Worm (Caenorhabditis elegans) whole organism, L4 larva: ENCODE results near the gene str-196.

Experiments used
- D1046.2 ChIP-seq: fragments of 200-800 bp; sonication (Bioruptor generic); IDR thresholded peaks from 2 replicates; pipeline ENCODE4 v1.3.6; 2022; ENCODE audit warnings: missing genetic modification characterization, missing compliant biosample characterization
- F49E8.2 ChIP-seq: sonication (generic microtip); optimal IDR thresholded peaks from 2 replicates; lab custom pipeline; 2016; ENCODE audit warnings: missing compliant biosample characterization, mild to moderate bottlenecking, missing genetic modification characterization, borderline replicate concordance
- R02D3.7 ChIP-seq: fragments of 150-350 bp; sonication (generic microtip); optimal IDR thresholded peaks from 3 replicates; lab custom pipeline; 2014; ENCODE audit warnings: missing biosample characterization, missing genetic modification characterization
- T20F7.1 ChIP-seq: fragments of 200-800 bp; sonication (Bioruptor generic); optimal IDR thresholded peaks from 2 replicates; lab custom pipeline; 2018; ENCODE audit warnings: mild to moderate bottlenecking, missing genetic modification characterization, missing compliant biosample characterization
- T26A8.4 ChIP-seq: fragments of 200-800 bp; sonication (Bioruptor generic); IDR thresholded peaks from 2 replicates; pipeline ENCODE4 v1.3.6; 2022; ENCODE audit warnings: missing genetic modification characterization, missing compliant biosample characterization
- Y48G9A.11 ChIP-seq: fragments of 200-800 bp; sonication (Bioruptor generic); IDR thresholded peaks from 2 replicates; pipeline ENCODE4 v1.3.6; 2022; ENCODE audit warnings: missing genetic modification reagents, missing genetic modification characterization, missing compliant biosample characterization
- Y75B8A.6 ChIP-seq: fragments of 200-800 bp; sonication (Bioruptor generic); IDR thresholded peaks from 2 replicates; pipeline ENCODE4 v1.3.6; 2022; ENCODE audit warnings: missing genetic modification reagents, missing genetic modification characterization, missing compliant biosample characterization
- ZK546.5 ChIP-seq, 2 experiments: sonication (generic microtip); optimal IDR thresholded peaks; 2 replicates each; lab custom pipeline; 2017; ENCODE audit warnings: missing biosample characterization in 2 of 2, missing genetic modification characterization in 2 of 2
- aha-1 ChIP-seq: fragments of 150-350 bp; peaks from one replicate; lab custom pipeline; 2014; ENCODE audit warnings: missing biosample characterization, missing genetic modification characterization
- ama-1 ChIP-seq: fragments of 150-350 bp; optimal IDR thresholded peaks from 2 replicates; lab custom pipeline; 2014; ENCODE audit warnings: inconsistent platforms, mixed read lengths
- ceh-20 ChIP-seq: fragments of 200-800 bp; sonication (Bioruptor generic); IDR thresholded peaks from 2 replicates; pipeline ENCODE4 v1.3.6; 2022; ENCODE audit warnings: missing genetic modification reagents, missing genetic modification characterization, missing compliant biosample characterization
- ceh-28 ChIP-seq: fragments of 150-350 bp; optimal IDR thresholded peaks from 2 replicates; lab custom pipeline; 2014; ENCODE audit warnings: missing biosample characterization, missing genetic modification reagents, missing genetic modification characterization
- ceh-62 ChIP-seq: sonication (generic microtip); optimal IDR thresholded peaks from 2 replicates; lab custom pipeline; 2017; ENCODE audit warnings: missing biosample characterization, missing genetic modification characterization
- ceh-82 ChIP-seq: sonication (generic microtip); optimal IDR thresholded peaks from 2 replicates; lab custom pipeline; 2017; ENCODE audit warnings: missing biosample characterization, missing genetic modification characterization
- ces-1 ChIP-seq: fragments of 150-350 bp; sonication (generic microtip); optimal IDR thresholded peaks from 4 replicates; lab custom pipeline; 2014; ENCODE audit warnings: missing biosample characterization, missing genetic modification reagents, missing genetic modification characterization
- daf-19 ChIP-seq: fragments of 200-800 bp; sonication (Bioruptor generic); conservative IDR thresholded peaks from 2 replicates; pipeline ENCODE4 v1.3.6; 2022; ENCODE audit warnings: missing genetic modification characterization, missing compliant biosample characterization
- daf-8 ChIP-seq: fragments of 200-800 bp; sonication (Bioruptor generic); IDR thresholded peaks from 2 replicates; pipeline ENCODE4 v1.3.6; 2022; ENCODE audit warnings: missing genetic modification characterization, missing compliant biosample characterization
- dmd-6 ChIP-seq: fragments of 200-800 bp; sonication (Bioruptor generic); IDR thresholded peaks from 2 replicates; pipeline ENCODE4 v1.3.6; 2022; ENCODE audit warnings: missing genetic modification reagents, missing genetic modification characterization, missing compliant biosample characterization
- duxl-1 ChIP-seq: sonication (generic microtip); optimal IDR thresholded peaks from 2 replicates; lab custom pipeline; 2016; ENCODE audit warnings: mild to moderate bottlenecking, missing genetic modification characterization, moderate library complexity, missing compliant biosample characterization; ENCODE audit not compliant: poor library complexity
- dve-1 ChIP-seq: sonication (generic microtip); optimal IDR thresholded peaks from 2 replicates; lab custom pipeline; 2017; ENCODE audit warnings: antibody characterized with exemption, mild to moderate bottlenecking, missing genetic modification characterization, missing compliant biosample characterization; ENCODE audit not compliant: insufficient read depth
- fkh-10 ChIP-seq: fragments of 150-350 bp; optimal IDR thresholded peaks from 2 replicates; lab custom pipeline; 2014; ENCODE audit warnings: missing biosample characterization, missing genetic modification reagents, missing genetic modification characterization
- fos-1 ChIP-seq: fragments of 150-350 bp; optimal IDR thresholded peaks from 2 replicates; lab custom pipeline; 2014; ENCODE audit warnings: missing biosample characterization, missing genetic modification characterization
- hif-1 ChIP-seq, 2 experiments: sonication (generic microtip); optimal IDR thresholded peaks; 2 replicates each; lab custom pipeline; 2016 to 2017; ENCODE audit warnings: missing compliant biosample characterization in 2 of 2, missing genetic modification characterization in 2 of 2, missing genetic modification reagents in 2 of 2, missing genotype in 2 of 2, mild to moderate bottlenecking in 1 of 2
- hlh-30 ChIP-seq: sonication (generic microtip); optimal IDR thresholded peaks from 2 replicates; lab custom pipeline; 2017; ENCODE audit warnings: antibody characterized with exemption, mild to moderate bottlenecking, missing genetic modification characterization, missing compliant biosample characterization; ENCODE audit not compliant: insufficient read depth
- jun-1 ChIP-seq: fragments of 150-350 bp; optimal IDR thresholded peaks from 2 replicates; lab custom pipeline; 2014; ENCODE audit warnings: missing biosample characterization, missing genetic modification reagents, missing genetic modification characterization
- lim-7 ChIP-seq: fragments of 200-800 bp; sonication (Bioruptor generic); IDR thresholded peaks from 2 replicates; pipeline ENCODE4 v1.3.6; 2022; ENCODE audit warnings: missing genetic modification characterization, missing compliant biosample characterization
- lin-38 ChIP-seq: fragments of 200-800 bp; sonication (Bioruptor generic); IDR thresholded peaks from 2 replicates; pipeline ENCODE4 v1.3.6; 2022; ENCODE audit warnings: missing genetic modification reagents, missing genetic modification characterization, missing compliant biosample characterization
- lsy-2 ChIP-seq, 2 experiments: fragments of 150-350 bp in 1 of 2; sonication (generic microtip) in 1 of 2; optimal IDR thresholded peaks; 2 replicates each; lab custom pipeline; 2014 to 2017; ENCODE audit warnings: missing biosample characterization in 2 of 2, missing genetic modification characterization in 2 of 2
- madf-9 ChIP-seq: fragments of 200-800 bp; sonication (Bioruptor generic); conservative IDR thresholded peaks from 2 replicates; pipeline ENCODE4 v1.3.6; 2022; ENCODE audit warnings: missing genetic modification reagents, missing genetic modification characterization, missing compliant biosample characterization
- mdl-1 ChIP-seq, 2 experiments: fragments of 150-350 bp in 1 of 2; sonication (generic microtip) in 1 of 2; optimal IDR thresholded peaks; 2 replicates each; lab custom pipeline; 2014 to 2017; ENCODE audit warnings: missing biosample characterization in 2 of 2, missing genetic modification characterization in 2 of 2
- mes-2 ChIP-seq: sonication (generic microtip); optimal IDR thresholded peaks from 2 replicates; lab custom pipeline; 2016; ENCODE audit warnings: missing genotype, mild to moderate bottlenecking, missing genetic modification characterization, missing compliant biosample characterization; ENCODE audit not compliant: poor library complexity, severe bottlenecking
- nhr-11 ChIP-seq: fragments of 150-350 bp; optimal IDR thresholded peaks from 2 replicates; lab custom pipeline; 2014; ENCODE audit warnings: missing biosample characterization, missing genetic modification characterization
- nhr-111 ChIP-seq: fragments of 200-800 bp; sonication (Bioruptor generic); optimal IDR thresholded peaks from 2 replicates; lab custom pipeline; 2018; ENCODE audit warnings: mild to moderate bottlenecking, missing genetic modification characterization, missing compliant biosample characterization
- nhr-237 ChIP-seq: sonication (generic microtip); optimal IDR thresholded peaks from 2 replicates; lab custom pipeline; 2017; ENCODE audit warnings: missing biosample characterization, missing genetic modification characterization
- nhr-28 ChIP-seq: fragments of 150-350 bp; optimal IDR thresholded peaks from 2 replicates; lab custom pipeline; 2014; ENCODE audit warnings: missing biosample characterization, missing genetic modification characterization
- nhr-42 ChIP-seq: fragments of 200-800 bp; sonication (Bioruptor generic); IDR thresholded peaks from 2 replicates; pipeline ENCODE4 v1.3.6; 2022; ENCODE audit warnings: missing genetic modification characterization, missing compliant biosample characterization
- nhr-6 ChIP-seq: fragments of 150-350 bp; optimal IDR thresholded peaks from 2 replicates; lab custom pipeline; 2014; ENCODE audit warnings: missing biosample characterization, missing genetic modification characterization
- sdz-12 ChIP-seq: fragments of 200-800 bp; sonication (Bioruptor generic); optimal IDR thresholded peaks from 2 replicates; lab custom pipeline; 2018; ENCODE audit warnings: mild to moderate bottlenecking, missing genetic modification characterization, missing compliant biosample characterization
- set-16 ChIP-seq: fragments of 200-800 bp; sonication (Bioruptor generic); IDR thresholded peaks from 2 replicates; pipeline ENCODE4 v1.3.6; 2022; ENCODE audit warnings: missing genetic modification reagents, missing genetic modification characterization, missing compliant biosample characterization
- skn-1 ChIP-seq: fragments of 150-350 bp; optimal IDR thresholded peaks from 2 replicates; lab custom pipeline; 2014; ENCODE audit warnings: missing biosample characterization, missing genetic modification characterization
- snpc-1.2 ChIP-seq: fragments of 200-800 bp; sonication (Bioruptor generic); IDR thresholded peaks from 2 replicates; pipeline ENCODE4 v1.3.6; 2022; ENCODE audit warnings: missing genetic modification reagents, missing genetic modification characterization, missing compliant biosample characterization
- spr-3 ChIP-seq: fragments of 200-800 bp; sonication (Bioruptor generic); optimal IDR thresholded peaks from 2 replicates; lab custom pipeline; 2018; ENCODE audit warnings: mild to moderate bottlenecking, missing genetic modification characterization, missing compliant biosample characterization
- vab-7 ChIP-seq: fragments of 200-800 bp; sonication (Bioruptor generic); IDR thresholded peaks from 2 replicates; pipeline ENCODE4 v1.3.6; 2022; ENCODE audit warnings: missing genetic modification reagents, missing genetic modification characterization, missing compliant biosample characterization
- zag-1 ChIP-seq: fragments of 150-350 bp; optimal IDR thresholded peaks from 2 replicates; lab custom pipeline; 2014; ENCODE audit warnings: missing biosample characterization, missing genetic modification characterization
- zip-2 ChIP-seq: fragments of 150-350 bp; optimal IDR thresholded peaks from 2 replicates; lab custom pipeline; 2014; ENCODE audit warnings: missing biosample characterization, missing genetic modification characterization
- ztf-11 ChIP-seq: fragments of 150-350 bp; optimal IDR thresholded peaks from 2 replicates; lab custom pipeline; 2014; ENCODE audit warnings: missing biosample characterization, missing genetic modification characterization

The str-196 gene

ce11 chrV:491432-491831 is at the start of gene str-196:
TSS of gene str-196 (plus strand) at chrV:491732.
- TF ChIP-seq F49E8.2 (no peak), duxl-1 (tag; lab: Kevin White, UChicago) (no peak), T26A8.4 (GFP tag; lab: Robert Waterston, UW) (no peak), daf-19 (no peak), ces-1 (GFP tag; lab: Kevin White, UChicago) (no peak), ZK546.5 (tag; optimal IDR thresholded peaks at IDR 0.05; lab: Kevin White, UChicago) (no peak), snpc-1.2 (GFP tag; lab: Robert Waterston, UW) (no peak), ama-1 (lab: Kevin White, UChicago) (no peak), madf-9 (GFP tag; lab: Robert Waterston, UW) (no peak), aha-1 (no peak), nhr-28 (tag; lab: Kevin White, UChicago) (no peak), ceh-82 (tag; lab: Kevin White, UChicago) (no peak), ceh-62 (tag; lab: Kevin White, UChicago) (no peak), ceh-28 (tag; lab: Kevin White, UChicago) (no peak), nhr-6 (tag; lab: Kevin White, UChicago) (no peak), sdz-12 (GFP tag; lab: Kevin White, UChicago) (no peak), lim-7 (GFP tag; lab: Robert Waterston, UW) (no peak)

ce11 chrV:443193-443592 is 48.3 kb upstream of the str-196 start, which contains the start of gene srh-33:
TSS of gene srh-33 (minus strand) at chrV:443293.
- no peak for TF ChIP-seq daf-8 (GFP tag; lab: Robert Waterston, UW)
- no peak for TF ChIP-seq dve-1 (tag; lab: Kevin White, UChicago)
- no peak for TF ChIP-seq ceh-20 (GFP tag; lab: Robert Waterston, UW)
- TF ChIP-seq zip-2 (tag; lab: Kevin White, UChicago): no peak
- no peak for TF ChIP-seq vab-7 (GFP tag; lab: Robert Waterston, UW)
- no peak for TF ChIP-seq spr-3 (GFP tag; lab: Kevin White, UChicago)
- no peak for TF ChIP-seq fos-1 (tag; lab: Kevin White, UChicago)
- TF ChIP-seq hif-1 (tag; optimal IDR thresholded peaks at IDR 0.05; lab: Kevin White, UChicago): no peak
- TF ChIP-seq T20F7.1 (GFP tag; lab: Kevin White, UChicago): no peak
- TF ChIP-seq dmd-6 (GFP tag; lab: Robert Waterston, UW): no peak
- TF ChIP-seq nhr-42: no peak
- TF ChIP-seq D1046.2: no peak
- TF ChIP-seq skn-1 (tag; lab: Kevin White, UChicago): no peak
- no peak for TF ChIP-seq ZK546.5 (tag; optimal IDR thresholded peaks at IDR 0.05; lab: Kevin White, UChicago)
- TF ChIP-seq daf-19: no peak
- TF ChIP-seq mes-2 (tag; lab: Kevin White, UChicago): no peak
- no peak for TF ChIP-seq nhr-237 (tag; lab: Kevin White, UChicago)
- TF ChIP-seq hlh-30 (tag; lab: Kevin White, UChicago): no peak
- no peak for TF ChIP-seq R02D3.7 (tag; lab: Kevin White, UChicago)
- TF ChIP-seq lin-38 (GFP tag; lab: Robert Waterston, UW): no peak

- TF ChIP-seq Y48G9A.11 (GFP tag; lab: Robert Waterston, UW) (no peak), nhr-111 (GFP tag; lab: Kevin White, UChicago) (no peak), nhr-11 (no peak), Y75B8A.6 (GFP tag; lab: Robert Waterston, UW) (no peak), hlh-30 (tag; lab: Kevin White, UChicago) (no peak), jun-1 (tag; lab: Kevin White, UChicago) (no peak), fkh-10 (no peak), mdl-1 (tag; optimal IDR thresholded peaks at IDR 0.05; lab: Kevin White, UChicago) (no peak), ztf-11 (tag; lab: Kevin White, UChicago) (no peak), nhr-6 (tag; lab: Kevin White, UChicago) (no peak), ceh-62 (tag; lab: Kevin White, UChicago) (no peak), zag-1 (no peak), lsy-2 (tag; optimal IDR thresholded peaks at IDR 0.05; lab: Kevin White, UChicago) (no peak), set-16 (GFP tag; lab: Robert Waterston, UW) (no peak), T26A8.4 (GFP tag; lab: Robert Waterston, UW) (no peak)
Measured at ce11 chrV:446574-446973, 45.0 kb upstream of the str-196 start, which contains the start of gene srh-34. TSS of gene srh-34 (minus strand) at chrV:446674.
